Worm (Caenorhabditis elegans): Measurements from ENCODE around the gene ppk-2.

Gene ppk-2

ce11 chrIII:2101895-2102345 lies at the start of gene ppk-2:
Gene ppk-2 (plus strand): TSS chrIII:2102295.
- no peak for TF ChIP-seq swsn-7 (tag; optimal IDR thresholded peaks at IDR 0.05)
- no peak for TF ChIP-seq C04F5.9 (tag; optimal IDR thresholded peaks at IDR 0.05)
- no peak for TF ChIP-seq isw-1 (GFP tag; IDR thresholded peaks at IDR 0.05)
- TF ChIP-seq zag-1 (tag; optimal IDR thresholded peaks at IDR 0.05), result no peak
- no peak for TF ChIP-seq hpl-2 (GFP tag; optimal IDR thresholded peaks at IDR 0.05)
- no peak for TF ChIP-seq snpc-4 (tag; optimal IDR thresholded peaks at IDR 0.05)
- TF ChIP-seq dpl-1 (GFP tag; optimal IDR thresholded peaks at IDR 0.05), result no peak
- no peak for TF ChIP-seq vab-15 (tag; optimal IDR thresholded peaks at IDR 0.05)
- no peak for TF ChIP-seq lin-35 (GFP tag; optimal IDR thresholded peaks at IDR 0.05)
- TF ChIP-seq unc-62 (GFP tag; optimal IDR thresholded peaks at IDR 0.05), result no peak
- no peak for TF ChIP-seq skn-1 (tag; optimal IDR thresholded peaks at IDR 0.05)
- TF ChIP-seq elt-3 (tag; optimal IDR thresholded peaks at IDR 0.05), result no peak
- no peak for TF ChIP-seq blmp-1 (tag; optimal IDR thresholded peaks at IDR 0.05)
- no peak for TF ChIP-seq efl-1 (optimal IDR thresholded peaks at IDR 0.05)
- no peak for TF ChIP-seq efl-1 (GFP tag; optimal IDR thresholded peaks at IDR 0.05 in 1 of 2)

ce11 chrIII:2053433-2053832 lies 48.7 kb upstream of the ppk-2 start:
- no peak for TF ChIP-seq ceh-82 (tag; optimal IDR thresholded peaks at IDR 0.05)
- TF ChIP-seq elt-2 (tag; optimal IDR thresholded peaks at IDR 0.05), result peak; percentile 87
- TF ChIP-seq pqm-1 (tag; optimal IDR thresholded peaks at IDR 0.05), result peak; percentile 65
- no peak for TF ChIP-seq efl-1 (optimal IDR thresholded peaks at IDR 0.05)
- TF ChIP-seq efl-1 (GFP tag; optimal IDR thresholded peaks at IDR 0.05 in 1 of 2), result peak in 1 of 2 experiments; percentile 27
- no peak for TF ChIP-seq snu-23 (GFP tag; optimal IDR thresholded peaks at IDR 0.05)
- no peak for TF ChIP-seq ztf-11 (tag; optimal IDR thresholded peaks at IDR 0.05)

ce11 chrIII:2054084-2054483 lies 48.0 kb upstream of the ppk-2 start, which contains the start of gene M01E10.3:
Gene M01E10.3 (minus strand): TSS chrIII:2054184.
- TF ChIP-seq alr-1 (tag; optimal IDR thresholded peaks at IDR 0.05; ENCODE audit: borderline replicate concordance) (no peak), unc-130 (tag; optimal IDR thresholded peaks at IDR 0.05) (no peak), aly-2 (tag; optimal IDR thresholded peaks at IDR 0.05) (no peak), pqm-1 (tag; optimal IDR thresholded peaks at IDR 0.05) (no peak), ceh-90 (tag; optimal IDR thresholded peaks at IDR 0.05) (no peak)

ce11 chrIII:2057570-2057969 lies 44.5 kb upstream of the ppk-2 start, which contains the start of gene Y39A3A.2:
Gene Y39A3A.2 (minus strand): TSS chrIII:2057670.
- TF ChIP-seq nhr-84 (tag; optimal IDR thresholded peaks at IDR 0.05) (no peak), sptf-1 (tag; optimal IDR thresholded peaks at IDR 0.05) (no peak), efl-1 (optimal IDR thresholded peaks at IDR 0.05) (no peak), efl-1 (GFP tag; optimal IDR thresholded peaks at IDR 0.05 in 1 of 2) (peak in 1 of 2 experiments; percentile 78)

- TF ChIP-seq rnt-1 (tag; optimal IDR thresholded peaks at IDR 0.05), result no peak
- no peak for TF ChIP-seq lin-14 (GFP tag; optimal IDR thresholded peaks at IDR 0.05)
- no peak for TF ChIP-seq nhr-76 (tag; optimal IDR thresholded peaks at IDR 0.05)
- TF ChIP-seq unc-86 (tag; optimal IDR thresholded peaks at IDR 0.05), result no peak
- TF ChIP-seq unc-30 (tag; optimal IDR thresholded peaks at IDR 0.05), result no peak
- TF ChIP-seq C04F5.9 (tag; optimal IDR thresholded peaks at IDR 0.05), result no peak
- no peak for TF ChIP-seq ceh-88 (GFP tag; IDR thresholded peaks at IDR 0.05)
- no peak for TF ChIP-seq nhr-85 (tag)
- no peak for TF ChIP-seq lin-35 (GFP tag; optimal IDR thresholded peaks at IDR 0.05)
- TF ChIP-seq ztf-11 (tag; optimal IDR thresholded peaks at IDR 0.05), result no peak
- TF ChIP-seq alr-1 (tag; optimal IDR thresholded peaks at IDR 0.05; ENCODE audit: borderline replicate concordance), result no peak
- TF ChIP-seq nhr-19 (GFP tag; conservative IDR thresholded peaks at IDR 0.05), result no peak
- no peak for TF ChIP-seq pag-3 (tag; optimal IDR thresholded peaks at IDR 0.05; ENCODE audit: borderline replicate concordance, insufficient read depth)
- TF ChIP-seq ceh-63 (GFP tag; optimal IDR thresholded peaks at IDR 0.05), result no peak
Observed at ce11 chrIII:2060068-2060467, 42.0 kb upstream of the ppk-2 start.

All from whole organism, L1 larva.